Worm (Caenorhabditis elegans) whole organism, L1 larva: ENCODE results near the gene air-1.

Source experiments
- C34B4.2 ChIP-seq: sonication (generic microtip); optimal IDR thresholded peaks from 2 replicates; lab custom pipeline; 2017; ENCODE audit warnings: mild to moderate bottlenecking, missing genetic modification characterization, missing compliant biosample characterization
- aly-2 ChIP-seq: fragments of 150-350 bp; optimal IDR thresholded peaks from 2 replicates; lab custom pipeline; 2014; ENCODE audit warnings: missing biosample characterization, missing genetic modification characterization
- blmp-1 ChIP-seq: fragments of 150-350 bp; optimal IDR thresholded peaks from 2 replicates; lab custom pipeline; 2014; ENCODE audit warnings: missing biosample characterization, missing genetic modification characterization
- ceh-8 ChIP-seq: fragments of 200-800 bp; sonication (Bioruptor generic); optimal IDR thresholded peaks from 2 replicates; lab custom pipeline; 2018; ENCODE audit warnings: mild to moderate bottlenecking, missing genetic modification characterization, moderate library complexity, missing compliant biosample characterization
- ceh-82 ChIP-seq, 3 experiments: fragments of 150-350 bp in 1 of 3; sonication (generic microtip) in 2 of 3; optimal IDR thresholded peaks; 2 replicates each; lab custom pipeline; 2014 to 2017; ENCODE audit warnings: missing biosample characterization in 3 of 3, missing genetic modification characterization in 3 of 3
- ceh-88 ChIP-seq: fragments of 200-800 bp; sonication (Bioruptor generic); IDR thresholded peaks from 2 replicates; pipeline ENCODE4 v1.3.6; 2022; ENCODE audit warnings: missing genetic modification characterization, missing compliant biosample characterization
- ceh-90 ChIP-seq: sonication (generic microtip); optimal IDR thresholded peaks from 2 replicates; lab custom pipeline; 2016; ENCODE audit warnings: missing genetic modification characterization, missing compliant biosample characterization
- dpl-1 ChIP-seq, 3 experiments: fragments of 150-350 bp in 2 of 3; sonication (generic microtip) in 1 of 3; optimal IDR thresholded peaks; 2 replicates each; lab custom pipeline; 2014 to 2017; ENCODE audit warnings: missing biosample characterization in 3 of 3, missing genetic modification characterization in 3 of 3, missing genetic modification reagents in 3 of 3
- efl-1 ChIP-seq, 4 experiments: fragments of 150-350 bp; optimal IDR thresholded peaks in 3 of 4; peaks in 1 of 4; 1 replicate in 1 of 4; 2 replicates in 3 of 4; lab custom pipeline; 2014; ENCODE audit warnings: missing biosample characterization in 2 of 4, missing genetic modification characterization in 2 of 4, missing genetic modification reagents in 2 of 4
- egl-13 ChIP-seq: sonication (generic microtip); optimal IDR thresholded peaks from 2 replicates; lab custom pipeline; 2016; ENCODE audit warnings: missing genotype, missing genetic modification reagents, missing genetic modification characterization, missing compliant biosample characterization
- elt-3 ChIP-seq, 6 experiments: fragments of 150-350 bp in 1 of 6; sonication (generic microtip); optimal IDR thresholded peaks; 2 replicates each; lab custom pipeline; 2017 to 2018; ENCODE audit warnings: missing biosample characterization in 6 of 6, missing genetic modification characterization in 6 of 6, inconsistent platforms in 1 of 6
- fkh-10 ChIP-seq: sonication (generic microtip); optimal IDR thresholded peaks from 2 replicates; lab custom pipeline; 2017; ENCODE audit warnings: missing biosample characterization, missing genetic modification reagents, missing genetic modification characterization
- fkh-8 ChIP-seq: sonication (generic microtip); optimal IDR thresholded peaks from 2 replicates; lab custom pipeline; 2016; ENCODE audit warnings: mild to moderate bottlenecking, missing genetic modification characterization, missing compliant biosample characterization
- fos-1 ChIP-seq: fragments of 150-350 bp; optimal IDR thresholded peaks from 2 replicates; lab custom pipeline; 2014; ENCODE audit warnings: missing biosample characterization, missing genetic modification characterization
- grh-1 ChIP-seq: fragments of 200-800 bp; sonication (Bioruptor generic); IDR thresholded peaks from 2 replicates; pipeline ENCODE4 v1.3.6; 2022; ENCODE audit warnings: missing genetic modification reagents, missing genetic modification characterization, missing compliant biosample characterization
- hlh-4 ChIP-seq: sonication (generic microtip); optimal IDR thresholded peaks from 2 replicates; lab custom pipeline; 2016; ENCODE audit warnings: mild to moderate bottlenecking, missing genetic modification characterization, missing compliant biosample characterization
- hpl-2 ChIP-seq: fragments of 150-350 bp; optimal IDR thresholded peaks from 2 replicates; lab custom pipeline; 2014; ENCODE audit warnings: missing biosample characterization, missing genetic modification reagents, missing genetic modification characterization
- jun-1 ChIP-seq: fragments of 150-350 bp; optimal IDR thresholded peaks from 2 replicates; lab custom pipeline; 2014; ENCODE audit warnings: missing biosample characterization, missing genetic modification reagents, missing genetic modification characterization
- lin-13 ChIP-seq: fragments of 150-350 bp; optimal IDR thresholded peaks from 2 replicates; lab custom pipeline; 2014; ENCODE audit warnings: missing biosample characterization, missing genetic modification reagents, missing genetic modification characterization
- lin-14 ChIP-seq: fragments of 200-800 bp; sonication (Bioruptor generic); optimal IDR thresholded peaks from 2 replicates; lab custom pipeline; 2018; ENCODE audit warnings: mild to moderate bottlenecking, missing genetic modification characterization, moderate library complexity, missing compliant biosample characterization
- lin-15B ChIP-seq: fragments of 150-350 bp; sonication (generic microtip); optimal IDR thresholded peaks from 3 replicates; lab custom pipeline; 2014; ENCODE audit warnings: missing biosample characterization, missing genetic modification characterization
- lin-35 ChIP-seq, 2 experiments: fragments of 150-350 bp; optimal IDR thresholded peaks; 2 replicates each; lab custom pipeline; 2014; ENCODE audit warnings: missing biosample characterization in 2 of 2, missing genetic modification characterization in 2 of 2, missing genetic modification reagents in 2 of 2
- lin-39 ChIP-seq: fragments of 150-350 bp; optimal IDR thresholded peaks from 2 replicates; lab custom pipeline; 2014; ENCODE audit warnings: missing biosample characterization, missing genetic modification reagents, missing genetic modification characterization
- lir-3 ChIP-seq: sonication (generic microtip); optimal IDR thresholded peaks from 2 replicates; lab custom pipeline; 2016; ENCODE audit warnings: mild to moderate bottlenecking, missing genetic modification characterization, moderate library complexity, missing compliant biosample characterization; ENCODE audit not compliant: poor library complexity
- mef-2 ChIP-seq: fragments of 150-350 bp; optimal IDR thresholded peaks from 2 replicates; lab custom pipeline; 2014; ENCODE audit warnings: missing biosample characterization, missing genetic modification characterization
- nhr-20 ChIP-seq: sonication (generic microtip); optimal IDR thresholded peaks from 2 replicates; lab custom pipeline; 2016; ENCODE audit warnings: mild to moderate bottlenecking, missing genetic modification characterization, missing compliant biosample characterization
- nhr-237 ChIP-seq: fragments of 150-350 bp; optimal IDR thresholded peaks from 2 replicates; lab custom pipeline; 2014; ENCODE audit warnings: missing biosample characterization, missing genetic modification characterization
- nhr-47 ChIP-seq: sonication (generic microtip); optimal IDR thresholded peaks from 2 replicates; lab custom pipeline; 2016; ENCODE audit warnings: mild to moderate bottlenecking, missing genetic modification characterization, moderate library complexity, missing compliant biosample characterization
- nhr-71 ChIP-seq: sonication (generic microtip); optimal IDR thresholded peaks from 2 replicates; lab custom pipeline; 2016; ENCODE audit warnings: mild to moderate bottlenecking, missing genetic modification characterization, moderate library complexity, missing compliant biosample characterization
- nhr-77 ChIP-seq: fragments of 150-350 bp; optimal IDR thresholded peaks from 2 replicates; lab custom pipeline; 2014; ENCODE audit warnings: missing biosample characterization, missing genetic modification characterization
- pag-3 ChIP-seq: sonication (generic microtip); optimal IDR thresholded peaks from 2 replicates; lab custom pipeline; 2017; ENCODE audit warnings: missing genetic modification characterization, mild to moderate bottlenecking, missing compliant biosample characterization, antibody characterized with exemption, borderline replicate concordance; ENCODE audit not compliant: insufficient read depth
- pqm-1 ChIP-seq: sonication (generic microtip); optimal IDR thresholded peaks from 3 replicates; lab custom pipeline; 2017; ENCODE audit warnings: missing biosample characterization, missing genetic modification characterization
- skn-1 ChIP-seq: fragments of 150-350 bp; optimal IDR thresholded peaks from 2 replicates; lab custom pipeline; 2014; ENCODE audit warnings: missing biosample characterization, missing genetic modification characterization
- sox-4 ChIP-seq: sonication (generic microtip); optimal IDR thresholded peaks from 2 replicates; lab custom pipeline; 2016; ENCODE audit warnings: missing genetic modification characterization, missing compliant biosample characterization
- sup-37 ChIP-seq: fragments of 200-800 bp; sonication (Bioruptor generic); optimal IDR thresholded peaks from 2 replicates; lab custom pipeline; 2018; ENCODE audit warnings: mild to moderate bottlenecking, missing genetic modification characterization, missing compliant biosample characterization
- unc-130 ChIP-seq: fragments of 150-350 bp; optimal IDR thresholded peaks from 2 replicates; lab custom pipeline; 2017; ENCODE audit warnings: missing biosample characterization, missing genetic modification characterization, inconsistent platforms
- unc-86 ChIP-seq: sonication (generic microtip); optimal IDR thresholded peaks from 2 replicates; lab custom pipeline; 2016; ENCODE audit warnings: missing genetic modification characterization, missing compliant biosample characterization
- unc-98 ChIP-seq: fragments of 200-800 bp; sonication (Bioruptor generic); IDR thresholded peaks from 2 replicates; pipeline ENCODE4 v1.3.6; 2022; ENCODE audit warnings: missing genetic modification characterization, missing compliant biosample characterization
- zag-1 ChIP-seq: fragments of 150-350 bp; optimal IDR thresholded peaks from 2 replicates; lab custom pipeline; 2014; ENCODE audit warnings: missing biosample characterization, missing genetic modification characterization
- zip-4 ChIP-seq: fragments of 200-800 bp; sonication (Bioruptor generic); optimal IDR thresholded peaks from 2 replicates; lab custom pipeline; 2018; ENCODE audit warnings: mild to moderate bottlenecking, missing genetic modification characterization, moderate library complexity, missing compliant biosample characterization
- ztf-11 ChIP-seq, 2 experiments: sonication (generic microtip); optimal IDR thresholded peaks; 2 replicates each; lab custom pipeline; 2016 to 2017; ENCODE audit warnings: missing genetic modification characterization in 2 of 2, missing biosample characterization in 1 of 2, missing compliant biosample characterization in 1 of 2

Gene air-1

ce11 chrV:8217661-8218265, 3.5 kb upstream of the air-1 start, which contains the start of gene K07C11.8 (continued):
- TF ChIP-seq lin-35 (GFP tag; optimal IDR thresholded peaks at IDR 0.05; lab: Kevin White, UChicago) (peak in 1 of 2 experiments; percentile 13), nhr-71 (peak; percentile 10), dpl-1 (GFP tag; optimal IDR thresholded peaks at IDR 0.05; lab: Kevin White, UChicago) (no peak), ceh-88 (GFP tag; lab: Robert Waterston, UW) (no peak), sox-4 (tag; lab: Kevin White, UChicago) (no peak)
- TF ChIP-seq, all 84 proteins: peak for 7

ce11 chrV:8219550-8219949, 1.7 kb upstream of the air-1 start:
- no peak for TF ChIP-seq lin-13
- TF ChIP-seq fkh-8 = no peak
- TF ChIP-seq ceh-82 (tag; optimal IDR thresholded peaks at IDR 0.05; lab: Kevin White, UChicago) = no peak
- TF ChIP-seq ceh-88 (GFP tag; lab: Robert Waterston, UW) = no peak

- TF ChIP-seq unc-98 (GFP tag; lab: Robert Waterston, UW) (no peak), jun-1 (no peak), C34B4.2 (no peak), nhr-237 (no peak), lir-3 (tag; lab: Kevin White, UChicago) (no peak), hpl-2 (GFP tag; lab: Kevin White, UChicago) (no peak), hlh-4 (tag; lab: Kevin White, UChicago) (no peak), skn-1 (no peak), sup-37 (GFP tag; lab: Kevin White, UChicago) (no peak)
Observed at ce11 chrV:8223417-8223816, 2.1 kb downstream of the air-1 start.

- TF ChIP-seq fos-1 (tag; lab: Kevin White, UChicago) (no peak), efl-1 (optimal IDR thresholded peaks at IDR 0.05; lab: Kevin White, UChicago) (no peak), efl-1 (GFP tag; optimal IDR thresholded peaks at IDR 0.05 in 1 of 2; lab: Kevin White, UChicago) (peak in 1 of 2 experiments; percentile 36), lin-14 (GFP tag; lab: Kevin White, UChicago) (no peak)
Observed at ce11 chrV:8224634-8225033, 3.3 kb downstream of the air-1 start, which contains the start of gene pax-1. Gene pax-1, plus strand, starts transcription at chrV:8224934.

- TF ChIP-seq aly-2 (no peak), ceh-8 (GFP tag; lab: Kevin White, UChicago) (no peak), fkh-8 (peak; percentile 43)
Observed at ce11 chrV:8226812-8227211, 5.5 kb downstream of the air-1 start, which contains the start of gene K07C11.10. Gene K07C11.10, minus strand, starts transcription at chrV:8226912.

ce11 chrV:8228712-8229119, 7.4 kb downstream of the air-1 start:
- TF ChIP-seq fos-1 (tag; lab: Kevin White, UChicago) = peak; percentile 52
- peak; percentile 71 for TF ChIP-seq zip-4 (GFP tag; lab: Kevin White, UChicago)
- TF ChIP-seq ztf-11 (tag; optimal IDR thresholded peaks at IDR 0.05; lab: Kevin White, UChicago) = peak in 1 of 2 experiments; percentile 63
- peak; percentile 58 for TF ChIP-seq lin-39 (tag; lab: Kevin White, UChicago)
- TF ChIP-seq C34B4.2 = no peak
- peak; percentile 54 for TF ChIP-seq egl-13
- TF ChIP-seq unc-130 (tag; lab: Kevin White, UChicago) = peak; percentile 14
- peak; percentile 90 for TF ChIP-seq nhr-20 (tag; lab: Kevin White, UChicago)
- no peak for TF ChIP-seq blmp-1 (tag; lab: Kevin White, UChicago)
- peak; percentile 86 for TF ChIP-seq grh-1
- peak; percentile 90 for TF ChIP-seq nhr-47
- no peak for TF ChIP-seq mef-2 (tag; lab: Kevin White, UChicago)
- TF ChIP-seq lin-15B (tag; lab: Kevin White, UChicago) = peak; percentile 42
- no peak for TF ChIP-seq pqm-1 (tag; lab: Kevin White, UChicago)
- TF ChIP-seq zag-1 (tag; lab: Kevin White, UChicago) = no peak
- peak; percentile 8 to 46 (median 25) for TF ChIP-seq elt-3 (tag; optimal IDR thresholded peaks at IDR 0.05; lab: Kevin White, UChicago)
- peak; percentile 50; the same call in 1 of the 2 replicates for TF ChIP-seq unc-98 (GFP tag; lab: Robert Waterston, UW)
- no peak for TF ChIP-seq pag-3 (tag; lab: Kevin White, UChicago)
- no peak for TF ChIP-seq nhr-237
- no peak for TF ChIP-seq ceh-90
- TF ChIP-seq unc-86 (tag; lab: Kevin White, UChicago) = peak; percentile 71
- no peak for TF ChIP-seq fkh-10
- TF ChIP-seq nhr-77 (tag; lab: Kevin White, UChicago) = peak; percentile 84
